Fruit fly (Drosophila melanogaster) whole organism, adult: ENCODE data around the gene Baldspot.

Experiments
- CG12768 ChIP-seq: fragments of 200-800 bp; sonication (Bioruptor generic); optimal IDR thresholded peaks from 2 replicates; lab custom pipeline; 2017; ENCODE audit warnings: missing biosample characterization, missing genetic modification characterization, mild to moderate bottlenecking, moderate library complexity, missing genetic modification reagents
- CG1620 ChIP-seq: fragments of 200-800 bp; sonication (Bioruptor generic); optimal IDR thresholded peaks from 2 replicates; lab custom pipeline; 2016; ENCODE audit warnings: missing biosample characterization, missing genetic modification characterization
- CG33017 ChIP-seq: fragments of 200-800 bp; sonication (Bioruptor generic); optimal IDR thresholded peaks from 2 replicates; lab custom pipeline; 2018; ENCODE audit warnings: missing biosample characterization, mild to moderate bottlenecking, missing genetic modification characterization, moderate library complexity
- CG7045 ChIP-seq: fragments of 200-800 bp; sonication (Bioruptor generic); optimal IDR thresholded peaks from 2 replicates; lab custom pipeline; 2017; ENCODE audit warnings: missing biosample characterization, mild to moderate bottlenecking, missing genetic modification characterization
- CG7101 ChIP-seq: fragments of 200-800 bp; sonication (Bioruptor generic); optimal IDR thresholded peaks from 2 replicates; lab custom pipeline; 2018; ENCODE audit warnings: missing biosample characterization, mild to moderate bottlenecking, missing genetic modification characterization, moderate library complexity
- Crg-1 ChIP-seq: fragments of 200-800 bp; sonication (Bioruptor generic); optimal IDR thresholded peaks from 2 replicates; lab custom pipeline; 2016; ENCODE audit warnings: missing biosample characterization, missing genetic modification characterization
- Mnt ChIP-seq: fragments of 200-800 bp; sonication (Bioruptor generic); optimal IDR thresholded peaks from 2 replicates; lab custom pipeline; 2016; ENCODE audit warnings: missing biosample characterization, mild to moderate bottlenecking, missing genetic modification characterization
- kay ChIP-seq: fragments of 200-800 bp; sonication (Bioruptor generic); peaks from one replicate; lab custom pipeline; 2016; ENCODE audit warnings: missing biosample characterization, missing genetic modification characterization, borderline replicate concordance
- ovo ChIP-seq: fragments of 200-800 bp; sonication (Bioruptor generic); optimal IDR thresholded peaks from 2 replicates; lab custom pipeline; 2016; ENCODE audit warnings: missing biosample characterization, missing genetic modification characterization
- toe ChIP-seq: fragments of 200-800 bp; sonication (Bioruptor generic); optimal IDR thresholded peaks from 2 replicates; lab custom pipeline; 2016; ENCODE audit warnings: missing biosample characterization, missing genetic modification characterization

dm6 chr3L:16629793-16630192, 31.6 kb downstream of the Baldspot start:
- TF ChIP-seq toe (GFP tag; lab: Kevin White, UChicago) (no peak), ovo (GFP tag; lab: Kevin White, UChicago) (no peak), Mnt (GFP tag; lab: Kevin White, UChicago) (no peak), CG12768 (GFP tag; lab: Kevin White, UChicago) (no peak), CG7101 (tag; lab: Kevin White, UChicago) (no peak), kay (GFP tag; lab: Kevin White, UChicago) (no peak), CG33017 (tag; lab: Kevin White, UChicago) (no peak), CG1620 (GFP tag; lab: Kevin White, UChicago) (no peak), CG7045 (GFP tag; lab: Kevin White, UChicago) (no peak), Crg-1 (no peak)
